Worm (Caenorhabditis elegans) whole organism, early embryonic: ENCODE measurements around the gene T16G1.7.

Experiments
- B0310.2 ChIP-seq: sonication (generic microtip); optimal IDR thresholded peaks from 2 replicates; lab custom pipeline; 2016; ENCODE audit warnings: mild to moderate bottlenecking, missing genetic modification characterization, missing compliant biosample characterization
- ama-1 ChIP-seq: fragments of 150-350 bp; optimal IDR thresholded peaks from 2 replicates; lab custom pipeline; 2014
- ceh-13 ChIP-seq: fragments of 200-800 bp; sonication (Bioruptor generic); optimal IDR thresholded peaks from 2 replicates; lab custom pipeline; 2018; ENCODE audit warnings: mild to moderate bottlenecking, missing genetic modification characterization, missing compliant biosample characterization
- ceh-36 ChIP-seq: sonication (generic microtip); optimal IDR thresholded peaks from 2 replicates; lab custom pipeline; 2016; ENCODE audit warnings: missing genetic modification characterization, inconsistent platforms, missing compliant biosample characterization
- flt-1 ChIP-seq: fragments of 200-800 bp; sonication (Bioruptor generic); IDR thresholded peaks from 2 replicates; pipeline ENCODE4 v1.3.6; 2022; ENCODE audit warnings: missing genetic modification characterization, missing compliant biosample characterization
- hmg-4 ChIP-seq: fragments of 200-800 bp; sonication (Bioruptor generic); optimal IDR thresholded peaks from 2 replicates; lab custom pipeline; 2018; ENCODE audit warnings: mild to moderate bottlenecking, missing genetic modification characterization, missing compliant biosample characterization
- hnd-1 ChIP-seq: sonication (generic microtip); optimal IDR thresholded peaks from 2 replicates; lab custom pipeline; 2016; ENCODE audit warnings: missing genetic modification characterization, missing compliant biosample characterization
- pes-1 ChIP-seq: fragments of 200-800 bp; sonication (Bioruptor generic); IDR thresholded peaks from 2 replicates; pipeline ENCODE4 v1.3.6; 2022; ENCODE audit warnings: missing genetic modification reagents, missing genetic modification characterization, missing compliant biosample characterization
- scrt-1 ChIP-seq: fragments of 200-800 bp; sonication (Bioruptor generic); IDR thresholded peaks from 2 replicates; pipeline ENCODE4 v1.3.6; 2022; ENCODE audit warnings: missing genetic modification characterization, missing compliant biosample characterization
- tbx-11 ChIP-seq: fragments of 200-800 bp; sonication (Bioruptor generic); IDR thresholded peaks from 2 replicates; pipeline ENCODE4 v1.3.6; 2022; ENCODE audit warnings: missing genetic modification characterization, missing compliant biosample characterization
- tbx-37 ChIP-seq: fragments of 200-800 bp; sonication (Bioruptor generic); conservative IDR thresholded peaks from 2 replicates; pipeline ENCODE4 v1.3.6; 2022; ENCODE audit warnings: missing genetic modification reagents, missing genetic modification characterization, missing compliant biosample characterization
- tra-4 ChIP-seq: sonication (generic microtip); optimal IDR thresholded peaks from 2 replicates; lab custom pipeline; 2017; ENCODE audit warnings: missing genetic modification characterization, missing compliant biosample characterization

ce11 chrV:12963192-12963591 lies 28.3 kb upstream of the T16G1.7 start, which contains the start of gene hrg-9:
- TF ChIP-seq flt-1 (GFP tag; lab: Robert Waterston, UW) (no peak), ama-1 (lab: Kevin White, UChicago) (no peak), scrt-1 (GFP tag; lab: Robert Waterston, UW) (no peak), ceh-13 (GFP tag; lab: Kevin White, UChicago) (no peak), tra-4 (tag; lab: Kevin White, UChicago) (no peak), ceh-36 (tag; lab: Kevin White, UChicago) (no peak), tbx-37 (GFP tag; lab: Robert Waterston, UW) (no peak), B0310.2 (no peak), hnd-1 (tag; lab: Kevin White, UChicago) (no peak), hmg-4 (no peak), pes-1 (no peak), tbx-11 (no peak)
